Comparison of ENCODE assay signal across 4 worm cellular contexts in genomic region chrX:14746948-14747347, ce11.
A peak's percentile ranks its signal among the peaks of the same experiment; 100 is the strongest.
TF ChIP-seq lines count a peak whose summit lies in the region.

Gene C05G5.2, plus strand, starts transcription at chrX:14747303.

TF ChIP-seq in whole organism, L2 larva, 48 proteins besides CTCF, POLR2A, EP300 and RAD21 (continued from another document):
- no peak for TF ChIP-seq ztf-1 (GFP tag; conservative IDR thresholded peaks at IDR 0.05; lab: Robert Waterston, UW)
- no peak for TF ChIP-seq peb-1 (tag; optimal IDR thresholded peaks at IDR 0.05; lab: Kevin White, UChicago)
- no peak for TF ChIP-seq elt-3 (tag; optimal IDR thresholded peaks at IDR 0.05; lab: Kevin White, UChicago)
- peak; percentile 89 for TF ChIP-seq F13H6.1 (tag; optimal IDR thresholded peaks at IDR 0.05; lab: Kevin White, UChicago)
- TF ChIP-seq nhr-6 (tag; optimal IDR thresholded peaks at IDR 0.05; lab: Kevin White, UChicago) = peak; percentile 66
- TF ChIP-seq sma-9 (GFP tag; optimal IDR thresholded peaks at IDR 0.05; lab: Kevin White, UChicago) = peak; percentile 93
- TF ChIP-seq sma-9 (tag; optimal IDR thresholded peaks at IDR 0.05; lab: Kevin White, UChicago) = no peak
- peak; percentile 91 for TF ChIP-seq nhr-25 (tag; optimal IDR thresholded peaks at IDR 0.05; lab: Kevin White, UChicago)
- TF ChIP-seq egl-27 (tag; optimal IDR thresholded peaks at IDR 0.05; lab: Kevin White, UChicago) = peak; percentile 82
- no peak for TF ChIP-seq mbf-1 (tag; optimal IDR thresholded peaks at IDR 0.05; lab: Kevin White, UChicago)
- peak; percentile 75 for TF ChIP-seq gmeb-1 (tag; optimal IDR thresholded peaks at IDR 0.05; lab: Kevin White, UChicago)
- peak; percentile 80 for TF ChIP-seq snpc-4 (tag; optimal IDR thresholded peaks at IDR 0.05; lab: Kevin White, UChicago)
- no peak for TF ChIP-seq unc-39 (tag; optimal IDR thresholded peaks at IDR 0.05; lab: Kevin White, UChicago)
- no peak for TF ChIP-seq alr-1 (tag; optimal IDR thresholded peaks at IDR 0.05; lab: Kevin White, UChicago)
- peak; percentile 67 for TF ChIP-seq mab-5 (tag; optimal IDR thresholded peaks at IDR 0.05; lab: Kevin White, UChicago)
- TF ChIP-seq fos-1 (tag; optimal IDR thresholded peaks at IDR 0.05; lab: Kevin White, UChicago) = peak; percentile 98
- peak; percentile 59 for TF ChIP-seq blmp-1 (tag; optimal IDR thresholded peaks at IDR 0.05; lab: Kevin White, UChicago; ENCODE audit: insufficient read depth)
- no peak for TF ChIP-seq nhr-10 (tag; optimal IDR thresholded peaks at IDR 0.05; lab: Kevin White, UChicago)
- peak; percentile 18 for TF ChIP-seq ceh-82 (tag; optimal IDR thresholded peaks at IDR 0.05; lab: Kevin White, UChicago)
- no peak for TF ChIP-seq ZK546.5 (tag; optimal IDR thresholded peaks at IDR 0.05; lab: Kevin White, UChicago)
- TF ChIP-seq crh-2 (tag; optimal IDR thresholded peaks at IDR 0.05; lab: Kevin White, UChicago) = peak; percentile 95
- peak; percentile 90 for TF ChIP-seq nhr-129 (tag; optimal IDR thresholded peaks at IDR 0.05; lab: Kevin White, UChicago)
- no peak for TF ChIP-seq nhr-12 (tag; optimal IDR thresholded peaks at IDR 0.05; lab: Kevin White, UChicago)
- TF ChIP-seq ztf-11 (tag; optimal IDR thresholded peaks at IDR 0.05; lab: Kevin White, UChicago) = peak; percentile 5
- no peak for TF ChIP-seq lin-39 (tag; optimal IDR thresholded peaks at IDR 0.05; lab: Kevin White, UChicago)
- TF ChIP-seq nhr-23 (tag; optimal IDR thresholded peaks at IDR 0.05; lab: Kevin White, UChicago) = no peak
TF ChIP-seq in whole organism, L2 larva: peak in this region for 28.

TF ChIP-seq in whole organism, L4 larva, 104 proteins besides CTCF, POLR2A, EP300 and RAD21 (continued from another document and continues in another):
- TF ChIP-seq hmg-1.1 (GFP tag; IDR thresholded peaks at IDR 0.05; lab: Robert Waterston, UW) = peak; percentile 90
- peak; percentile 84 for TF ChIP-seq fkh-10 (GFP tag; optimal IDR thresholded peaks at IDR 0.05; lab: Kevin White, UChicago)
- TF ChIP-seq cey-2 (tag; optimal IDR thresholded peaks at IDR 0.05; lab: Kevin White, UChicago; ENCODE audit: borderline replicate concordance, insufficient read depth) = peak; percentile 6
- no peak for TF ChIP-seq F26F4.8 (GFP tag; conservative IDR thresholded peaks at IDR 0.05; lab: Robert Waterston, UW)
- no peak for TF ChIP-seq lim-7 (GFP tag; IDR thresholded peaks at IDR 0.05; lab: Robert Waterston, UW)
- TF ChIP-seq F49E8.2 (tag; optimal IDR thresholded peaks at IDR 0.05; lab: Kevin White, UChicago; ENCODE audit: borderline replicate concordance) = no peak
- no peak for TF ChIP-seq egl-43 (GFP tag; IDR thresholded peaks at IDR 0.05; lab: Robert Waterston, UW)
- TF ChIP-seq nhr-111 (GFP tag; optimal IDR thresholded peaks at IDR 0.05; lab: Kevin White, UChicago) = no peak
- peak; percentile 93 for TF ChIP-seq nhr-6 (tag; optimal IDR thresholded peaks at IDR 0.05; lab: Kevin White, UChicago)
- peak; percentile 83 for TF ChIP-seq T20F7.1 (GFP tag; optimal IDR thresholded peaks at IDR 0.05; lab: Kevin White, UChicago)
- TF ChIP-seq daf-16 (GFP tag; optimal IDR thresholded peaks at IDR 0.05; lab: Kevin White, UChicago) = peak; percentile 0 to 38
- peak; percentile 98 for TF ChIP-seq daf-16 (tag; optimal IDR thresholded peaks at IDR 0.05; lab: Kevin White, UChicago)
- TF ChIP-seq nhr-77 (tag; optimal IDR thresholded peaks at IDR 0.05; lab: Kevin White, UChicago) = peak; percentile 97
- TF ChIP-seq ces-1 (GFP tag; optimal IDR thresholded peaks at IDR 0.05; lab: Kevin White, UChicago) = no peak
- peak; percentile 76 for TF ChIP-seq spr-1 (tag; optimal IDR thresholded peaks at IDR 0.05; lab: Kevin White, UChicago)
- TF ChIP-seq dve-1 (tag; optimal IDR thresholded peaks at IDR 0.05; lab: Kevin White, UChicago; ENCODE audit: insufficient read depth) = peak; percentile 99
- no peak for TF ChIP-seq zag-1 (tag; optimal IDR thresholded peaks at IDR 0.05; lab: Kevin White, UChicago)
- peak; percentile 69 for TF ChIP-seq ctbp-1 (GFP tag; IDR thresholded peaks at IDR 0.05; lab: Robert Waterston, UW)
- no peak for TF ChIP-seq mdt-29 (GFP tag; IDR thresholded peaks at IDR 0.05; lab: Robert Waterston, UW)
- TF ChIP-seq ZK546.5 (tag; optimal IDR thresholded peaks at IDR 0.05; lab: Kevin White, UChicago) = no peak
- no peak for TF ChIP-seq daf-8 (GFP tag; IDR thresholded peaks at IDR 0.05; lab: Robert Waterston, UW)
- peak; percentile 76; the same call in 1 of the 2 replicates for TF ChIP-seq saeg-2 (GFP tag; IDR thresholded peaks at IDR 0.05; lab: Robert Waterston, UW)
- TF ChIP-seq madf-9 (GFP tag; conservative IDR thresholded peaks at IDR 0.05; lab: Robert Waterston, UW) = peak; percentile 55; the same call in 1 of the 2 replicates
- TF ChIP-seq zip-2 (tag; optimal IDR thresholded peaks at IDR 0.05; lab: Kevin White, UChicago) = peak; percentile 17
- peak; percentile 52; the same call in 1 of the 2 replicates for TF ChIP-seq nhr-41 (GFP tag; IDR thresholded peaks at IDR 0.05; lab: Robert Waterston, UW)
- peak; percentile 48 for TF ChIP-seq aha-1 (tag; lab: Kevin White, UChicago)
- TF ChIP-seq ama-1 (optimal IDR thresholded peaks at IDR 0.05; lab: Kevin White, UChicago) = no peak
- peak; percentile 48 to 92 for TF ChIP-seq lsy-2 (tag; optimal IDR thresholded peaks at IDR 0.05; lab: Kevin White, UChicago)
- peak; percentile 94 for TF ChIP-seq nhr-28 (tag; optimal IDR thresholded peaks at IDR 0.05; lab: Kevin White, UChicago)
- TF ChIP-seq zip-11 (GFP tag; IDR thresholded peaks at IDR 0.05; lab: Robert Waterston, UW) = no peak
- TF ChIP-seq R02D3.7 (tag; optimal IDR thresholded peaks at IDR 0.05; lab: Kevin White, UChicago) = no peak
- TF ChIP-seq ZK337.2 (GFP tag; IDR thresholded peaks at IDR 0.05; lab: Robert Waterston, UW) = no peak
- no peak for TF ChIP-seq dmd-8 (GFP tag; IDR thresholded peaks at IDR 0.05; lab: Robert Waterston, UW)
- peak; percentile 96 for TF ChIP-seq mep-1 (tag; optimal IDR thresholded peaks at IDR 0.05; lab: Kevin White, UChicago)
- TF ChIP-seq madf-5 (GFP tag; IDR thresholded peaks at IDR 0.05; lab: Robert Waterston, UW) = no peak
- TF ChIP-seq ceh-32 (tag; optimal IDR thresholded peaks at IDR 0.05; lab: Kevin White, UChicago; ENCODE audit: poor library complexity) = no peak

TF ChIP-seq in whole organism, late embryonic, 69 proteins besides CTCF, POLR2A, EP300 and RAD21 (continued from another document):
- TF ChIP-seq rnt-1 (tag; optimal IDR thresholded peaks at IDR 0.05; lab: Kevin White, UChicago) (peak; percentile 30), pqm-1 (tag; optimal IDR thresholded peaks at IDR 0.05; lab: Kevin White, UChicago) (peak; percentile 13), odd-2 (tag; optimal IDR thresholded peaks at IDR 0.05; lab: Kevin White, UChicago) (no peak), pat-9 (tag; optimal IDR thresholded peaks at IDR 0.05; lab: Kevin White, UChicago) (peak; percentile 6), madf-2 (tag; optimal IDR thresholded peaks at IDR 0.05; lab: Kevin White, UChicago) (no peak), nfya-1 (tag; optimal IDR thresholded peaks at IDR 0.05; lab: Kevin White, UChicago) (peak; percentile 72), lin-11 (tag; optimal IDR thresholded peaks at IDR 0.05; lab: Kevin White, UChicago) (peak; percentile 3), pax-1 (tag; optimal IDR thresholded peaks at IDR 0.05; lab: Kevin White, UChicago) (no peak), ceh-19 (GFP tag; optimal IDR thresholded peaks at IDR 0.05; lab: Kevin White, UChicago) (peak; percentile 40), tbx-2 (tag; optimal IDR thresholded peaks at IDR 0.05; lab: Kevin White, UChicago) (peak; percentile 77), hlh-8 (tag; optimal IDR thresholded peaks at IDR 0.05; lab: Kevin White, UChicago) (no peak), hlh-30 (tag; optimal IDR thresholded peaks at IDR 0.05; lab: Kevin White, UChicago; ENCODE audit: insufficient read depth) (no peak), fkh-10 (GFP tag; optimal IDR thresholded peaks at IDR 0.05; lab: Kevin White, UChicago) (no peak), ref-2 (tag; optimal IDR thresholded peaks at IDR 0.05; lab: Kevin White, UChicago) (peak; percentile 52), fax-1 (tag; optimal IDR thresholded peaks at IDR 0.05; lab: Kevin White, UChicago) (peak; percentile 4)

TF ChIP-seq in whole organism, mixed stage, embryonic, 35 proteins besides CTCF, POLR2A, EP300 and RAD21 (continued from another document):
- no peak for TF ChIP-seq flh-1 (GFP tag; optimal IDR thresholded peaks at IDR 0.05; lab: Kevin White, UChicago)
- TF ChIP-seq M03D4.4 (tag; optimal IDR thresholded peaks at IDR 0.05; lab: Kevin White, UChicago) = peak; percentile 27
- no peak for TF ChIP-seq ham-2 (GFP tag; optimal IDR thresholded peaks at IDR 0.05; lab: Kevin White, UChicago)
- peak; percentile 41 for TF ChIP-seq pha-4 (tag; optimal IDR thresholded peaks at IDR 0.05; lab: Kevin White, UChicago)
- TF ChIP-seq mls-2 (tag; optimal IDR thresholded peaks at IDR 0.05; lab: Kevin White, UChicago) = peak; percentile 47
TF ChIP-seq in whole organism, mixed stage, embryonic: peak in this region for 18.
